Worm (Caenorhabditis elegans) whole organism, mixed stage, embryonic: ENCODE data around the gene daf-19.
A peak's percentile ranks its signal among the peaks of the same experiment; 100 is the strongest.

ENCODE experiments used
- M03D4.4 ChIP-seq: sonication (generic microtip); optimal IDR thresholded peaks from 2 replicates; lab custom pipeline; 2017; ENCODE audit warnings: mild to moderate bottlenecking, missing genetic modification characterization, missing compliant biosample characterization
- bed-3 ChIP-seq: fragments of 200-800 bp; sonication (Bioruptor generic); optimal IDR thresholded peaks from 3 replicates; lab custom pipeline; 2018; ENCODE audit warnings: mild to moderate bottlenecking, missing genetic modification characterization, moderate library complexity, missing compliant biosample characterization
- blmp-1 ChIP-seq: fragments of 150-350 bp; optimal IDR thresholded peaks from 2 replicates; lab custom pipeline; 2014; ENCODE audit warnings: missing biosample characterization, missing genetic modification characterization
- ceh-39 ChIP-seq: fragments of 150-350 bp; optimal IDR thresholded peaks from 2 replicates; lab custom pipeline; 2014; ENCODE audit warnings: missing biosample characterization, missing genetic modification characterization
- ceh-43 ChIP-seq: fragments of 200-800 bp; sonication (Bioruptor generic); optimal IDR thresholded peaks from 2 replicates; lab custom pipeline; 2018; ENCODE audit warnings: mild to moderate bottlenecking, missing genetic modification characterization, moderate library complexity, missing compliant biosample characterization
- cnd-1 ChIP-seq: fragments of 200-800 bp; sonication (Bioruptor generic); optimal IDR thresholded peaks from 2 replicates; lab custom pipeline; 2018; ENCODE audit warnings: mild to moderate bottlenecking, missing genetic modification characterization, missing compliant biosample characterization
- drap-1 ChIP-seq: fragments of 200-800 bp; sonication (Bioruptor generic); optimal IDR thresholded peaks from 3 replicates; lab custom pipeline; 2018; ENCODE audit warnings: mild to moderate bottlenecking, missing genetic modification characterization, missing compliant biosample characterization
- elt-1 ChIP-seq: sonication (generic microtip); optimal IDR thresholded peaks from 2 replicates; lab custom pipeline; 2017; ENCODE audit warnings: missing genetic modification characterization, mild to moderate bottlenecking, missing compliant biosample characterization, antibody characterized with exemption, moderate library complexity, borderline replicate concordance; ENCODE audit not compliant: insufficient read depth
- elt-3 ChIP-seq: fragments of 150-350 bp; optimal IDR thresholded peaks from 2 replicates; lab custom pipeline; 2014; ENCODE audit warnings: missing biosample characterization, missing genetic modification characterization
- flh-1 ChIP-seq: fragments of 200-800 bp; sonication (Bioruptor generic); optimal IDR thresholded peaks from 2 replicates; lab custom pipeline; 2018; ENCODE audit warnings: mild to moderate bottlenecking, missing genetic modification characterization, moderate library complexity, missing compliant biosample characterization
- ham-2 ChIP-seq: fragments of 200-800 bp; sonication (Bioruptor generic); optimal IDR thresholded peaks from 2 replicates; lab custom pipeline; 2018; ENCODE audit warnings: mild to moderate bottlenecking, missing genetic modification characterization, missing compliant biosample characterization
- hlh-1 ChIP-seq: fragments of 150-350 bp; optimal IDR thresholded peaks from 2 replicates; lab custom pipeline; 2014; ENCODE audit warnings: missing biosample characterization, missing genetic modification reagents, missing genetic modification characterization
- lin-13 ChIP-seq: fragments of 150-350 bp; optimal IDR thresholded peaks from 2 replicates; lab custom pipeline; 2014; ENCODE audit warnings: missing biosample characterization, missing genetic modification characterization
- lsy-2 ChIP-seq: fragments of 150-350 bp; optimal IDR thresholded peaks from 2 replicates; lab custom pipeline; 2014; ENCODE audit warnings: missing biosample characterization, missing genetic modification characterization
- mab-5 ChIP-seq: fragments of 150-350 bp; optimal IDR thresholded peaks from 2 replicates; lab custom pipeline; 2014; ENCODE audit warnings: missing biosample characterization, missing genetic modification characterization
- mep-1 ChIP-seq: fragments of 150-350 bp; optimal IDR thresholded peaks from 2 replicates; lab custom pipeline; 2017; ENCODE audit warnings: missing biosample characterization, missing genetic modification reagents, missing genetic modification characterization, inconsistent platforms
- mls-2 ChIP-seq: sonication (generic microtip); optimal IDR thresholded peaks from 2 replicates; lab custom pipeline; 2016; ENCODE audit warnings: mild to moderate bottlenecking, missing genetic modification characterization, moderate library complexity, missing compliant biosample characterization
- nhr-12 ChIP-seq: fragments of 150-350 bp; optimal IDR thresholded peaks from 2 replicates; lab custom pipeline; 2014; ENCODE audit warnings: missing biosample characterization, missing genetic modification characterization
- nhr-2 ChIP-seq: fragments of 150-350 bp; optimal IDR thresholded peaks from 2 replicates; lab custom pipeline; 2014; ENCODE audit warnings: missing biosample characterization, missing genetic modification characterization
- nhr-237 ChIP-seq: fragments of 150-350 bp; optimal IDR thresholded peaks from 2 replicates; lab custom pipeline; 2014; ENCODE audit warnings: missing biosample characterization, missing genetic modification characterization
- nhr-28 ChIP-seq: fragments of 150-350 bp; optimal IDR thresholded peaks from 2 replicates; lab custom pipeline; 2014; ENCODE audit warnings: missing biosample characterization, missing genetic modification characterization
- nhr-76 ChIP-seq: sonication (generic microtip); optimal IDR thresholded peaks from 2 replicates; lab custom pipeline; 2017; ENCODE audit warnings: missing biosample characterization, missing genetic modification characterization
- pha-4 ChIP-seq: fragments of 150-350 bp; optimal IDR thresholded peaks from 2 replicates; lab custom pipeline; 2018; ENCODE audit warnings: missing biosample characterization, missing genetic modification reagents, missing genetic modification characterization
- sem-2 ChIP-seq: fragments of 200-800 bp; sonication (Bioruptor generic); optimal IDR thresholded peaks from 2 replicates; lab custom pipeline; 2018; ENCODE audit warnings: mild to moderate bottlenecking, missing genetic modification characterization, missing compliant biosample characterization
- sptf-1 ChIP-seq: sonication (generic microtip); optimal IDR thresholded peaks from 2 replicates; lab custom pipeline; 2017; ENCODE audit warnings: mild to moderate bottlenecking, missing genetic modification characterization, moderate library complexity, missing compliant biosample characterization
- tbx-8 ChIP-seq: fragments of 200-800 bp; sonication (Bioruptor generic); optimal IDR thresholded peaks from 2 replicates; lab custom pipeline; 2018; ENCODE audit warnings: mild to moderate bottlenecking, missing genetic modification characterization, moderate library complexity, missing compliant biosample characterization
- unc-120 ChIP-seq: sonication (generic microtip); optimal IDR thresholded peaks from 2 replicates; lab custom pipeline; 2017; ENCODE audit warnings: missing genetic modification characterization, missing compliant biosample characterization; ENCODE audit not compliant: poor library complexity, severe bottlenecking
- unc-62 ChIP-seq: fragments of 150-350 bp; optimal IDR thresholded peaks from 2 replicates; lab custom pipeline; 2014; ENCODE audit warnings: missing biosample characterization, missing genetic modification reagents, missing genetic modification characterization
- zip-8 ChIP-seq: fragments of 150-350 bp; optimal IDR thresholded peaks from 2 replicates; lab custom pipeline; 2014; ENCODE audit warnings: missing biosample characterization, missing genetic modification characterization
- ztf-11 ChIP-seq: fragments of 150-350 bp; optimal IDR thresholded peaks from 2 replicates; lab custom pipeline; 2014; ENCODE audit warnings: missing biosample characterization, missing genetic modification characterization

The daf-19 gene

DNA sequence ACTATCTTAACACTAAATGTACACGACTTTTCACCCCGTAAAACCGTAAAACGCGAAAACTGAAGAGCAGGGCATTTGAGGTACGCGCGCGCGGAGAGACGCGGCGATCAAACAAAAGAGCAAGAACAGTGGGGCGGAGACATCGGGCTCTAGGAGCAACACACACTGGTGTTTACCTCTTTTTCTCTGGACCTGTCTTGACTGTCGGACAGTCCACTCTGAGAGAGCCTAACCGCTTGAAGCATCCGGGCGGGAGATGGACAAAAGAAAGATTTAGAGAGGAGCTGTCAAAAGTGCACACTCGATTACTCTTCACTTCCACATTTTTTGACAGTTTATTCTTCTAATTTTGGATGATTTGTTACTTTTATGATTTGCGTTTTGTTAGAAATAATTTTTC is 32.4 kb downstream of the daf-19 start:
- TF ChIP-seq lin-13 (tag; lab: Kevin White, UChicago) (no peak), ham-2 (GFP tag; lab: Kevin White, UChicago) (no peak), nhr-2 (tag; lab: Kevin White, UChicago) (no peak), tbx-8 (no peak), hlh-1 (tag; lab: Kevin White, UChicago) (no peak), blmp-1 (tag; lab: Kevin White, UChicago) (no peak), nhr-76 (tag; lab: Kevin White, UChicago) (no peak), mep-1 (no peak), nhr-237 (tag; lab: Kevin White, UChicago) (peak; percentile 11), unc-120 (no peak), zip-8 (tag; lab: Kevin White, UChicago) (no peak), cnd-1 (tag; lab: Kevin White, UChicago) (no peak), flh-1 (GFP tag; lab: Kevin White, UChicago) (no peak), pha-4 (tag; lab: Kevin White, UChicago) (peak; percentile 69), elt-3 (tag; lab: Kevin White, UChicago) (no peak), lsy-2 (tag; lab: Kevin White, UChicago) (no peak)
- TF ChIP-seq, all 35 proteins: peak for 2

DNA sequence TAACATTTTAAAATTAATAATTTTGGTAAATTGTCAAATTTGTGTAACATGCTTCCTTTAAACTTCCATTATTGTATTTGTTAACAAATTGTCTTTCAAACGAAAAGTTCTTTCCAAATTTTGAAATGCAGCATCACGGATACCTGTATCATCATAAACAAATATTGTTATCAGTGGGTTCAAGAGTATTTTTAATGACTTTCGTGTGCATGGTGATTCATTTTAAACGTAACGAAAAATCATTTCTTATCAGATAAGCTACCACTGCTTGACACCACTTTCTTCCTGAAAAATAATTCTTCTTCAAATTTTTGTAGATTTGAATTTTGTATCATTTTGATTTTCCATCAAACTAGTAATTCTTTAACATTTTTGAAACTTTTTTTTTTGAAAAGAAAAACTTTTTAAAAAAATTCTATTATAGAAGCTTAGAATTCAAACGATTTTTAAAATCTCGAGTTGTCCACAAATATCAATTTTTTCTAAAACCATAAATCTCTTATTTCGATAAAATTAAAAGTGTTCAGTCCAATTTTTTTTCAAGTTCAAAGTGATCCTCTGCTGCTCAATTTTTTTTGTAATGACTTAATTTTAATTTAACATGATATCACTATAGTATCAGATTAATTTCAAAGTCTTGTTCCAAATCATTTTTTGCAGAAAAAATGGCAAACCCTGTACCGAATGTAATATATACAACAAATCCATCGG is 34.7 kb downstream of the daf-19 start, which contains the start of gene F27E5.9:
F27E5.9 (plus strand) TSS at position 661 of the 711 bp plus-strand sequence.
- TF ChIP-seq nhr-2 (tag; lab: Kevin White, UChicago) (no peak), sptf-1 (tag; lab: Kevin White, UChicago) (no peak)

DNA sequence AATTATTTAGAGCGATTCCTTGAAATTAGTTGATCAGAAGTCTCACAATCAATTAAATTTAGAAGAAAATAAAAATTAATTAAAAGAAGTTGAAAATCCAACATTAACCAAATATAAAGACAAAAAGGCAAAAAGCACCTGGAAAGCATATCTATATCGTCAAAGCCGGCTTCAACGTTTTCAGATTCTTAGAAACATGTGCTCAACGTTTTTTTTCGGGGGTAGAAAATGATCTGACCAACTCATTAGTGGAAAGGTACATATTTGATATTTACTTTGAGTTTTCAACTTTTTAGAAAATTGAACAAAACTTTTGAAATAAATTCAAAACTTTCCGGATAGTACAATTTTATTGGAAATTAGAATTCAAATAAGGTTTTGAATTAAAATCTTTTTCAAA is 36.3 kb downstream of the daf-19 start:
- TF ChIP-seq mls-2 (tag; lab: Kevin White, UChicago) (no peak), nhr-28 (tag; lab: Kevin White, UChicago) (no peak), drap-1 (GFP tag; lab: Kevin White, UChicago) (no peak), nhr-76 (tag; lab: Kevin White, UChicago) (no peak), lsy-2 (tag; lab: Kevin White, UChicago) (no peak)

DNA sequence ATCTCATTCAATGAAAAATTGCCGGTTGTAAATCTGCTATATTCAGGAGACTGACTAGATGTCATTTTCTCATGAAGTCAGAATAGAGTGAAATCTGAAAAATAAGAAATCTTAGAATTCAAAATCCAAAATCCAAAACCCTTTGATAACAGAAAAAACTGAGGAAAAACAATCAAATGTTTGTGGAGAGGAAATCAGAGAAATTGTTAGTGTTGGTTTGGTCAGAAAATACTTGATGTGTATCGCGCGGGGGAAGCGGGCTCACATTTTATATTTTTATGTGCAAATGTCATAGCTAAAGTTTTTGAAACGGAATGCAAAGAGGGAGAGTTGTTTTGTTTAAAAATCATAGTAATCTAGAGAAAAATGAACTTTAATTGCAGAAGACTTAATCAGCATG is 37.4 kb downstream of the daf-19 start, which contains the start of gene F27E5.5:
F27E5.5 (minus strand) TSS at position 101 of the 400 bp plus-strand sequence.
- TF ChIP-seq nhr-76 (tag; lab: Kevin White, UChicago) (no peak), hlh-1 (tag; lab: Kevin White, UChicago) (no peak), mab-5 (no peak), M03D4.4 (tag; lab: Kevin White, UChicago) (no peak), ham-2 (GFP tag; lab: Kevin White, UChicago) (no peak), blmp-1 (tag; lab: Kevin White, UChicago) (no peak), nhr-12 (no peak), drap-1 (GFP tag; lab: Kevin White, UChicago) (no peak), lsy-2 (tag; lab: Kevin White, UChicago) (no peak), nhr-237 (tag; lab: Kevin White, UChicago) (no peak), tbx-8 (no peak), sem-2 (GFP tag; lab: Kevin White, UChicago) (no peak), ceh-39 (tag; lab: Kevin White, UChicago) (no peak), pha-4 (tag; lab: Kevin White, UChicago) (no peak), elt-3 (tag; lab: Kevin White, UChicago) (no peak), ceh-43 (no peak), zip-8 (tag; lab: Kevin White, UChicago) (no peak), unc-62 (GFP tag; lab: Kevin White, UChicago) (no peak)

DNA sequence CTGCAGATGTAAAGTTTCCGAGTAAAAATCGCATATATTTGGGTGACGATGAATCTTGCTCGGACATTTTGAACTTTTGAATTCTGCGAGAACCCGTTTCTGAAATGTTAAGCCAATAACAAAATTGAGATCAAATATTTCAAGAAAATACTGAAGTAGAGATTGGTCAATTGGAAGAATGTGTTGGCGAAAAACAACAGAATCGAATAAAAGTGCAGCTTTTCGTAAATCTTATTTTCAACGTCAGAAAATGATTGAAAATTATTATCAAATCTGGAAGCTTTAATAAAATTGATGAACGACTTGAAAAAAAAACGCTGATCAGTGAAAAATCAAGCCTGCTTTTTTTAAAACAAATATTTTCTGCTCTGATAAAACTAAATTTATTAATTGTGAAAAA is 41.8 kb downstream of the daf-19 start, which contains the start of gene F27E5.8:
F27E5.8 (minus strand) TSS at position 101 of the 400 bp plus-strand sequence.
- TF ChIP-seq elt-3 (tag; lab: Kevin White, UChicago) (no peak), sptf-1 (tag; lab: Kevin White, UChicago) (no peak), lsy-2 (tag; lab: Kevin White, UChicago) (no peak), elt-1 (tag; lab: Kevin White, UChicago) (no peak), drap-1 (GFP tag; lab: Kevin White, UChicago) (no peak), unc-120 (no peak), nhr-76 (tag; lab: Kevin White, UChicago) (no peak), mab-5 (no peak), cnd-1 (tag; lab: Kevin White, UChicago) (no peak), ztf-11 (tag; lab: Kevin White, UChicago) (no peak), tbx-8 (no peak), bed-3 (GFP tag; lab: Kevin White, UChicago) (no peak), sem-2 (GFP tag; lab: Kevin White, UChicago) (no peak), nhr-28 (tag; lab: Kevin White, UChicago) (no peak)
- TF ChIP-seq, all 35 proteins: peak for 0
